Fruit fly (Drosophila melanogaster) whole organism, embryonic: ENCODE results near the gene sima.

ENCODE experiments used
- Atf3 ChIP-seq: fragments of 200-800 bp; sonication (Bioruptor generic); optimal IDR thresholded peaks from 3 replicates; lab custom pipeline; 2016; ENCODE audit warnings: missing biosample characterization, missing genetic modification characterization
- CG1024 ChIP-seq: fragments of 200-800 bp; sonication (Bioruptor generic); IDR thresholded peaks from 2 replicates; pipeline ENCODE4 v1.3.6; 2022; ENCODE audit warnings: missing biosample characterization, missing genetic modification characterization
- CG10321 ChIP-seq: fragments of 200-800 bp; sonication (Bioruptor generic); IDR thresholded peaks from 2 replicates; pipeline ENCODE4 v1.3.6; 2022; ENCODE audit warnings: missing biosample characterization, missing genetic modification characterization
- CG10565 ChIP-seq: fragments of 200-800 bp; sonication (Bioruptor generic); optimal IDR thresholded peaks from 3 replicates; lab custom pipeline; 2016; ENCODE audit warnings: missing biosample characterization, mild to moderate bottlenecking, missing genetic modification characterization
- CG11398 ChIP-seq: fragments of 200-800 bp; sonication (Bioruptor generic); optimal IDR thresholded peaks from 2 replicates; lab custom pipeline; 2016; ENCODE audit warnings: missing biosample characterization, missing genetic modification characterization
- CG11456 ChIP-seq: fragments of 200-800 bp; sonication (Bioruptor generic); IDR thresholded peaks from 3 replicates; pipeline ENCODE4 v1.3.6; 2022; ENCODE audit warnings: missing biosample characterization, missing genetic modification characterization
- CG11696 ChIP-seq: fragments of 200-800 bp; sonication (Bioruptor generic); IDR thresholded peaks from 2 replicates; pipeline ENCODE4 v1.3.6; 2022; ENCODE audit warnings: missing biosample characterization, missing genetic modification characterization
- CG12071 ChIP-seq: fragments of 200-800 bp; sonication (Bioruptor generic); optimal IDR thresholded peaks from 3 replicates; lab custom pipeline; 2018; ENCODE audit warnings: missing biosample characterization, mild to moderate bottlenecking, missing genetic modification characterization
- CG12942 ChIP-seq: fragments of 200-800 bp; sonication (Bioruptor generic); optimal IDR thresholded peaks from 3 replicates; lab custom pipeline; 2016; ENCODE audit warnings: missing biosample characterization, missing genetic modification characterization
- CG14965 ChIP-seq: fragments of 200-800 bp; sonication (Bioruptor generic); optimal IDR thresholded peaks from 2 replicates; lab custom pipeline; 2016; ENCODE audit warnings: missing biosample characterization, missing genetic modification characterization, borderline replicate concordance
- CG2712 ChIP-seq: fragments of 200-800 bp; optimal IDR thresholded peaks from 3 replicates; lab custom pipeline; 2019; ENCODE audit warnings: missing biosample characterization, mild to moderate bottlenecking, missing genetic modification characterization, moderate library complexity
- CG30431 ChIP-seq: fragments of 200-800 bp; sonication (Bioruptor generic); optimal IDR thresholded peaks from 2 replicates; lab custom pipeline; 2017; ENCODE audit warnings: missing biosample characterization, missing genetic modification characterization
- CG34376 ChIP-seq: fragments of 200-800 bp; sonication (Bioruptor generic); optimal IDR thresholded peaks from 2 replicates; lab custom pipeline; 2018; ENCODE audit warnings: missing biosample characterization, mild to moderate bottlenecking, missing genetic modification characterization
- CG4328 ChIP-seq: fragments of 200-800 bp; sonication (Bioruptor generic); optimal IDR thresholded peaks from 3 replicates; lab custom pipeline; 2017; ENCODE audit warnings: missing biosample characterization, missing genetic modification reagents, missing genetic modification characterization
- CG4617 ChIP-seq: fragments of 200-800 bp; sonication (Bioruptor generic); optimal IDR thresholded peaks from 3 replicates; lab custom pipeline; 2016; ENCODE audit warnings: missing biosample characterization, missing genetic modification characterization, borderline replicate concordance
- CG6254 ChIP-seq: fragments of 200-800 bp; sonication (Bioruptor generic); optimal IDR thresholded peaks from 3 replicates; lab custom pipeline; 2017; ENCODE audit warnings: mild to moderate bottlenecking, missing biosample characterization, missing genetic modification reagents, missing genetic modification characterization
- CG6765 ChIP-seq: fragments of 200-800 bp; sonication (Bioruptor generic); optimal IDR thresholded peaks from 3 replicates; lab custom pipeline; 2017; ENCODE audit warnings: missing biosample characterization, mild to moderate bottlenecking, missing genetic modification characterization
- CG8388 ChIP-seq: fragments of 200-800 bp; sonication (Bioruptor generic); optimal IDR thresholded peaks from 2 replicates; lab custom pipeline; 2019; ENCODE audit warnings: missing biosample characterization, mild to moderate bottlenecking, missing genetic modification characterization, moderate library complexity
- Ets65A ChIP-seq: fragments of 200-800 bp; sonication (Bioruptor generic); peaks from one replicate; lab custom pipeline; 2016; ENCODE audit warnings: missing biosample characterization, missing genetic modification characterization
- Gsc ChIP-seq: fragments of 200-800 bp; sonication (Bioruptor generic); IDR thresholded peaks from 2 replicates; pipeline ENCODE4 v1.3.6; 2022; ENCODE audit warnings: missing biosample characterization, missing genetic modification characterization
- H15 ChIP-seq: fragments of 200-800 bp; sonication (Bioruptor generic); IDR thresholded peaks from 3 replicates; pipeline ENCODE4 v1.3.6; 2022; ENCODE audit warnings: missing biosample characterization, missing genetic modification characterization
- HmgZ ChIP-seq: fragments of 200-800 bp; sonication (Bioruptor generic); optimal IDR thresholded peaks from 2 replicates; lab custom pipeline; 2018; ENCODE audit warnings: missing biosample characterization, mild to moderate bottlenecking, missing genetic modification characterization
- Hmx ChIP-seq: fragments of 200-800 bp; sonication (Bioruptor generic); optimal IDR thresholded peaks from 2 replicates; lab custom pipeline; 2016; ENCODE audit warnings: missing biosample characterization, missing genetic modification characterization
- Hr51 ChIP-seq, 2 experiments: fragments of 200-800 bp; sonication (Bioruptor generic); optimal IDR thresholded peaks; 2 replicates in 1 of 2; 3 replicates in 1 of 2; lab custom pipeline; 2016 to 2018; ENCODE audit warnings: missing biosample characterization in 2 of 2, missing genetic modification characterization in 2 of 2, mild to moderate bottlenecking in 1 of 2, moderate library complexity in 1 of 2
- Hr78 ChIP-seq, 2 experiments: fragments of 200-800 bp in 1 of 2; fragments of >200 bp in 1 of 2; sonication (Bioruptor generic) in 1 of 2; optimal IDR thresholded peaks; 2 replicates each; lab custom pipeline; 2017 to 2019; ENCODE audit warnings: missing biosample characterization in 2 of 2, missing genetic modification characterization in 2 of 2, mild to moderate bottlenecking in 1 of 2, moderate library complexity in 1 of 2
- Lpt ChIP-seq: fragments of >200 bp; optimal IDR thresholded peaks from 2 replicates; lab custom pipeline; 2018; ENCODE audit warnings: missing biosample characterization, missing genetic modification characterization
- Med ChIP-seq: fragments of 200-800 bp; sonication (Bioruptor generic); peaks from one replicate; lab custom pipeline; 2016; ENCODE audit warnings: missing biosample characterization, missing genetic modification characterization, mild to moderate bottlenecking, inconsistent platforms, moderate library complexity
- Pdp1 ChIP-seq, 2 experiments: fragments of 200-800 bp; sonication (Bioruptor generic); optimal IDR thresholded peaks; 3 replicates each; lab custom pipeline; 2016; ENCODE audit warnings: missing biosample characterization in 2 of 2, missing genetic modification characterization in 2 of 2, mild to moderate bottlenecking in 1 of 2, moderate library complexity in 1 of 2
- Scr ChIP-seq: fragments of 200-800 bp; sonication (Bioruptor generic); IDR thresholded peaks from 2 replicates; pipeline ENCODE4 v1.3.6; 2022; ENCODE audit warnings: missing biosample characterization, missing genetic modification characterization; ENCODE audit not compliant: partially characterized antibody
- Spps ChIP-seq: fragments of 200-800 bp; sonication (Bioruptor generic); optimal IDR thresholded peaks from 2 replicates; lab custom pipeline; 2018; ENCODE audit warnings: missing biosample characterization, mild to moderate bottlenecking, missing genetic modification characterization
- Stat92E ChIP-seq, 3 experiments: fragments of >200 bp in 2 of 3; fragments of 200-800 bp in 1 of 3; sonication (Bioruptor generic) in 1 of 3; optimal IDR thresholded peaks; 2 replicates each; lab custom pipeline; 2017 to 2019; ENCODE audit warnings: missing biosample characterization in 3 of 3, missing genetic modification characterization in 3 of 3, mild to moderate bottlenecking in 1 of 3, moderate library complexity in 1 of 3
- amos ChIP-seq: fragments of 200-800 bp; sonication (Bioruptor generic); IDR thresholded peaks from 2 replicates; pipeline ENCODE4 v1.3.6; 2022; ENCODE audit warnings: missing biosample characterization, missing genetic modification characterization; ENCODE audit not compliant: partially characterized antibody
- az2 ChIP-seq: fragments of 200-800 bp; sonication (Bioruptor generic); optimal IDR thresholded peaks from 3 replicates; lab custom pipeline; 2016; ENCODE audit warnings: missing biosample characterization, missing genetic modification characterization
- cg ChIP-seq: fragments of 200-800 bp; sonication (Bioruptor generic); optimal IDR thresholded peaks from 3 replicates; lab custom pipeline; 2019; ENCODE audit warnings: missing biosample characterization, mild to moderate bottlenecking, missing genetic modification characterization, moderate library complexity
- cwo ChIP-seq: fragments of 200-800 bp; sonication (Bioruptor generic); optimal IDR thresholded peaks from 3 replicates; lab custom pipeline; 2017; ENCODE audit warnings: missing biosample characterization, missing genetic modification characterization, mild to moderate bottlenecking, moderate library complexity, missing genetic modification reagents
- fu2 ChIP-seq: fragments of 200-800 bp; sonication (Bioruptor generic); optimal IDR thresholded peaks from 2 replicates; lab custom pipeline; 2016; ENCODE audit warnings: missing biosample characterization, missing genetic modification characterization
- gcm2 ChIP-seq: fragments of 200-800 bp; sonication (Bioruptor generic); optimal IDR thresholded peaks from 2 replicates; lab custom pipeline; 2016; ENCODE audit warnings: missing biosample characterization, missing genetic modification characterization
- her ChIP-seq: fragments of 200-800 bp; sonication (Bioruptor generic); optimal IDR thresholded peaks from 2 replicates; lab custom pipeline; 2016; ENCODE audit warnings: missing biosample characterization, missing genetic modification characterization
- ken ChIP-seq: fragments of 200-800 bp; sonication (Bioruptor generic); IDR thresholded peaks from 3 replicates; pipeline ENCODE4 v1.3.6; 2022; ENCODE audit warnings: missing biosample characterization, missing genetic modification characterization
- prd ChIP-seq, 3 experiments: fragments of >200 bp in 2 of 3; fragments of 200-800 bp in 1 of 3; sonication (Bioruptor generic) in 1 of 3; optimal IDR thresholded peaks in 2 of 3; IDR thresholded peaks in 1 of 3; 2 replicates in 2 of 3; 3 replicates in 1 of 3; pipeline versions ENCODE4 v1.3.6 to Lab custom; 2017 to 2022; ENCODE audit warnings: missing biosample characterization in 1 of 3, missing genetic modification characterization in 1 of 3
- pros ChIP-seq: fragments of 200-800 bp; sonication (Bioruptor generic); optimal IDR thresholded peaks from 3 replicates; lab custom pipeline; 2019; ENCODE audit warnings: missing biosample characterization, mild to moderate bottlenecking, missing genetic modification characterization, moderate library complexity
- rib ChIP-seq: fragments of 200-800 bp; sonication (Bioruptor generic); IDR thresholded peaks from 2 replicates; pipeline ENCODE4 v1.3.6; 2022; ENCODE audit warnings: missing biosample characterization, missing genetic modification characterization
- run ChIP-seq: fragments of 200-800 bp; sonication (Bioruptor generic); optimal IDR thresholded peaks from 3 replicates; lab custom pipeline; 2018; ENCODE audit warnings: missing biosample characterization, mild to moderate bottlenecking, missing genetic modification characterization
- sd ChIP-seq: fragments of 200-800 bp; sonication (Bioruptor generic); optimal IDR thresholded peaks from 3 replicates; lab custom pipeline; 2018; ENCODE audit warnings: missing biosample characterization, mild to moderate bottlenecking, missing genetic modification characterization, moderate library complexity
- sens-2 ChIP-seq: fragments of 200-800 bp; sonication (Bioruptor generic); IDR thresholded peaks from 2 replicates; pipeline ENCODE4 v1.3.6; 2022; ENCODE audit warnings: missing biosample characterization, missing genetic modification characterization
- sqz ChIP-seq: fragments of 200-800 bp; sonication (Bioruptor generic); optimal IDR thresholded peaks from 3 replicates; lab custom pipeline; 2018; ENCODE audit warnings: missing biosample characterization, mild to moderate bottlenecking, missing genetic modification characterization
- tin ChIP-seq: fragments of 200-800 bp; sonication (Bioruptor generic); optimal IDR thresholded peaks from 3 replicates; lab custom pipeline; 2016; ENCODE audit warnings: missing biosample characterization, missing genetic modification characterization
- wdn ChIP-seq: fragments of 200-800 bp; sonication (Bioruptor generic); IDR thresholded peaks from 2 replicates; pipeline ENCODE4 v1.3.6; 2022; ENCODE audit warnings: missing biosample characterization, missing genetic modification characterization

The sima gene

dm6 chr3R:30091795-30092699 lies 33.9 kb downstream of the sima start (continued):
- no peak for TF ChIP-seq CG2712 (tag; lab: Kevin White, UChicago)
- no peak for TF ChIP-seq CG11696 (GFP tag; lab: Robert Waterston, UW)
- TF ChIP-seq CG1024 = no peak
- no peak for TF ChIP-seq CG10321 (GFP tag; lab: Robert Waterston, UW)
- no peak for TF ChIP-seq sens-2 (GFP tag; lab: Robert Waterston, UW)
- TF ChIP-seq CG12071 = no peak
- TF ChIP-seq Atf3 (GFP tag; lab: Kevin White, UChicago) = no peak
- TF ChIP-seq Gsc (GFP tag; lab: Robert Waterston, UW) = no peak
- TF ChIP-seq HmgZ (tag; lab: Kevin White, UChicago) = no peak
- no peak for TF ChIP-seq amos (GFP tag; lab: Robert Waterston, UW)
- TF ChIP-seq Stat92E (GFP tag; optimal IDR thresholded peaks at IDR 0.05; lab: Kevin White, UChicago) = no peak
- no peak for TF ChIP-seq prd (optimal IDR thresholded peaks at IDR 0.05; lab: Kevin White, UChicago)
- no peak for TF ChIP-seq prd (GFP tag; IDR thresholded peaks at IDR 0.05; lab: Robert Waterston, UW)
- no peak for TF ChIP-seq Pdp1 (GFP tag; optimal IDR thresholded peaks at IDR 0.05; lab: Kevin White, UChicago)
- TF ChIP-seq cg (GFP tag; lab: Kevin White, UChicago) = no peak
- peak; percentile 53 for TF ChIP-seq CG4328 (GFP tag; lab: Kevin White, UChicago)
- TF ChIP-seq run (tag; lab: Kevin White, UChicago) = no peak
- TF ChIP-seq sd (tag; lab: Kevin White, UChicago) = peak; percentile 92
- TF ChIP-seq cwo = peak; percentile 62
- TF ChIP-seq CG6765 (GFP tag; lab: Kevin White, UChicago) = no peak
- no peak for TF ChIP-seq fu2 (GFP tag; lab: Kevin White, UChicago)
- no peak for TF ChIP-seq CG11398 (GFP tag; lab: Kevin White, UChicago)
- TF ChIP-seq Ets65A (GFP tag; lab: Kevin White, UChicago) = peak; percentile 10
- no peak for TF ChIP-seq pros (GFP tag; lab: Kevin White, UChicago)

- TF ChIP-seq CG11456 (GFP tag; lab: Robert Waterston, UW) (peak; percentile 90), Hmx (GFP tag; lab: Kevin White, UChicago) (peak; percentile 26), tin (GFP tag; lab: Kevin White, UChicago) (peak; percentile 81), Spps (tag; lab: Kevin White, UChicago) (peak; percentile 60), ken (GFP tag; lab: Robert Waterston, UW) (peak; percentile 79), H15 (peak; percentile 88), Hr51 (GFP tag; optimal IDR thresholded peaks at IDR 0.05; lab: Kevin White, UChicago) (peak; percentile 78 to 80), CG34376 (GFP tag; lab: Kevin White, UChicago) (peak; percentile 58), az2 (peak; percentile 82), rib (GFP tag; lab: Robert Waterston, UW) (peak; percentile 58), Scr (GFP tag; lab: Robert Waterston, UW) (no peak), CG4617 (GFP tag; lab: Kevin White, UChicago) (peak; percentile 48), CG12942 (peak; percentile 75), CG10565 (peak; percentile 28), sqz (peak; percentile 17), CG8388 (GFP tag; lab: Kevin White, UChicago) (peak; percentile 83), CG14965 (GFP tag; lab: Kevin White, UChicago) (peak; percentile 63), CG6254 (peak; percentile 75), Med (GFP tag; lab: Kevin White, UChicago) (peak; percentile 98), gcm2 (GFP tag; lab: Kevin White, UChicago) (peak; percentile 60), her (GFP tag; lab: Kevin White, UChicago) (peak; percentile 85), wdn (GFP tag; lab: Robert Waterston, UW) (peak; percentile 86), Lpt (GFP tag; lab: Kevin White, UChicago) (no peak), Hr78 (GFP tag; optimal IDR thresholded peaks at IDR 0.05; lab: Kevin White, UChicago) (peak in 1 of 2 experiments; percentile 45), CG30431 (GFP tag; lab: Kevin White, UChicago) (peak; percentile 71)
These were observed 34.6 kb downstream of the sima start for dm6 chr3R:30092700-30093044.
